Fruit fly (Drosophila melanogaster): Measurements from ENCODE around the gene CG9215.

dm6 chrX:15554256-15554678 lies 28.4 kb downstream of the CG9215 start, which contains the start of gene Ac13E:
- TF ChIP-seq gsb (GFP tag; IDR thresholded peaks at IDR 0.05) (peak; percentile 82), Poxn (GFP tag; IDR thresholded peaks at IDR 0.05) (peak; percentile 38; the same call in 1 of the 2 replicates), NC2β (GFP tag; optimal IDR thresholded peaks at IDR 0.05) (peak; percentile 79), luna (GFP tag; optimal IDR thresholded peaks at IDR 0.05) (no peak)

Measured in whole organism, embryonic.